Fruit fly (Drosophila melanogaster): ENCODE measurements around the gene wac.

wac gene

DNA sequence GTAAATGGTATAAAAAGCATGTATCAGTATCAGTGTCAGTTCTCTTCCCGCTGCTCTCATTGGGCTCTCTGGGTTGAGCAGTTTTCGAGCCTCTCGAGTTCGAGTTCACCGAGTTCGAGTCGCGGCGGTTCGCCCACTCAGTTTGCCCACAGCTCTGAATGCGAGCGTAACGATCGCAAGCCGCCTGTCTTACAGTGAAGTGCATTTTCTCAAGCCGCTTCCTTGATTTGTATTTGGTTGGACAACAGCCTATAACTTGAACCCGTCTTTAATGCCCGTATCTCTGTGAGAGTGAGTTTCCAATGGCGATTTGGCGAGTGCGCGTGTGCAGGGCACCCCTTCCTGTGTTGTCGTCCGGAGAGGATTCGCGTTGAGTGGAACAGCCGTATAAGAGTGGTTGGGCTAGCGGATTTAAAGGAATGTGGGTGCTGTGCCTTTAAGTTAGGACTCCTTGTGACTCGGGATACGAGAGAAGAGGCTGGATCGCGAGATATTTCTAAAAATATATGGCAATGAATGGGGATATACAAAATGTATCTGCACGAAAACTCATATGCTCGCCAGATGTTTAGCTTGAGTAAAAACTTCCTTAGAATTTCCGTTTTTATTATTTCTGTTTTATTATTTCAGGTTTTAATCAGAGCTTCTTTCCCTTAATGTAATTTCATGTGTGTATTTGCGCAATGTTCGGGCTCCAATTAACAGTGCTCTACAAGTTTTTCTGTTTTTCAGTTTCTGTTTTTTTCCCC is 13.7 kb downstream of the wac start (continued):
- TF ChIP-seq CG10669 (GFP tag; optimal IDR thresholded peaks at IDR 0.05) (no peak), achi (GFP tag; optimal IDR thresholded peaks at IDR 0.05) (no peak), fkh (GFP tag; optimal IDR thresholded peaks at IDR 0.05) (no peak), Hr4 (GFP tag; optimal IDR thresholded peaks at IDR 0.05) (no peak), OdsH (GFP tag; optimal IDR thresholded peaks at IDR 0.05) (no peak), Eip75B (GFP tag; optimal IDR thresholded peaks at IDR 0.05) (no peak), ss (GFP tag; optimal IDR thresholded peaks at IDR 0.05) (peak; percentile 2 to 8), CG3919 (GFP tag; optimal IDR thresholded peaks at IDR 0.05) (no peak), Hr39 (GFP tag; optimal IDR thresholded peaks at IDR 0.05) (no peak), esn (GFP tag; optimal IDR thresholded peaks at IDR 0.05) (no peak), CG8632 (GFP tag; optimal IDR thresholded peaks at IDR 0.05) (no peak), CG10631 (GFP tag; optimal IDR thresholded peaks at IDR 0.05) (no peak), pdm3 (GFP tag; optimal IDR thresholded peaks at IDR 0.05) (no peak), CG9139 (GFP tag; optimal IDR thresholded peaks at IDR 0.05) (peak; percentile 56), CG6854 (GFP tag; optimal IDR thresholded peaks at IDR 0.05) (peak; percentile 76)

DNA sequence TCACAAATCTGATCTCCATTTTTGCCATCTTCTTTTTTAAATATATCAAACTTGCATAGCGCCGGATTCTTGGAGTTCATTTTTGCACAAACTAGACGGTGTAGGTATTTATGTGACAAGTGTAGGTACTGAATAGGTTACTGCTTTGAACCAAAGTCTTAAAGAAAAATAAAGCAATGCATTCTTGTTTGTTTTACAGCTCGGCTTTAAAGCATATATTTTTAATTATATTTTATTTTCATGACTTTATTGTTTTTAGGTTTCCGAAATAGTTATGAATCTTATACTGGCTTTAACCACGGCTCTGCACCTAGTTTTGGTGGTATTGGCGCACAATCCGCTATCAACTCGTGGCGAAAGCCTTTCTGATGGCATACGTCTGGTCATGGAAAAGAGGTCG is 15.3 kb downstream of the wac start, which contains the start of gene CG32845:
Gene CG32845 (minus strand): TSS at position 101 of the 400 bp plus-strand sequence.
- TF ChIP-seq spab (GFP tag; optimal IDR thresholded peaks at IDR 0.05) (no peak), CG6808 (GFP tag; optimal IDR thresholded peaks at IDR 0.05) (no peak), CG11902 (GFP tag; optimal IDR thresholded peaks at IDR 0.05) (no peak), CG7368 (GFP tag; optimal IDR thresholded peaks at IDR 0.05) (no peak)

DNA sequence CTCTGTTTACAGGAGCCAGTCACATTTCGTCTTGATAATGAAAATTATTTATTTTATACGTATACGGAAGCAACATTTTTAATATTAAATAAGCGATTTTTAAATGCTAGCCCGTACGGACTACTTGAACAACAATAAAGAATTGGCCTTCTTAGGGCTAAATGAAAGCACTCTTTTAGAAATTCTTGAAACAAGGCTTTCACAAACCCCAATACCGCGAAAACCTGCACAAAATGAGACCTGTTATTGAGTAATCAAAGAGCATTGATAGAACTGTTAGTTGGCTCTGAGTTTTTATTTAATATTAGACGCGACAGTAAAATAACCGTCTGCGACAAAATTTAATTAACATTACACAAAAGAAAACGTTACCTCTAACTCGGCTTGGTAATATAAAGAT is 16.9 kb downstream of the wac start, which contains the start of gene ttm2:
Gene ttm2 (plus strand): TSS at position 301 of the 400 bp plus-strand sequence.
- TF ChIP-seq acj6 (GFP tag; optimal IDR thresholded peaks at IDR 0.05), result no peak
- no peak for TF ChIP-seq CG10669 (GFP tag; optimal IDR thresholded peaks at IDR 0.05)
- TF ChIP-seq Hr39 (GFP tag; optimal IDR thresholded peaks at IDR 0.05), result no peak
- TF ChIP-seq CG16779 (tag; optimal IDR thresholded peaks at IDR 0.05), result no peak
- no peak for TF ChIP-seq CG7368 (GFP tag; optimal IDR thresholded peaks at IDR 0.05)
- TF ChIP-seq CG6163 (GFP tag; IDR thresholded peaks at IDR 0.05), result no peak
- TF ChIP-seq ss (GFP tag; optimal IDR thresholded peaks at IDR 0.05), result no peak
- no peak for TF ChIP-seq CG6276 (GFP tag; optimal IDR thresholded peaks at IDR 0.05)
- TF ChIP-seq CG3032 (tag; optimal IDR thresholded peaks at IDR 0.05), result no peak
- TF ChIP-seq eg (GFP tag; IDR thresholded peaks at IDR 0.05), result no peak
- no peak for TF ChIP-seq Gug (GFP tag; IDR thresholded peaks at IDR 0.05)
- TF ChIP-seq Smox (GFP tag; optimal IDR thresholded peaks at IDR 0.05), result no peak
- no peak for TF ChIP-seq pdm3 (GFP tag; optimal IDR thresholded peaks at IDR 0.05)
- no peak for TF ChIP-seq CG11762 (GFP tag; optimal IDR thresholded peaks at IDR 0.05; ENCODE audit: insufficient read depth)
- no peak for TF ChIP-seq fkh (GFP tag; optimal IDR thresholded peaks at IDR 0.05)
- TF ChIP-seq CG11902 (GFP tag; optimal IDR thresholded peaks at IDR 0.05), result no peak
- TF ChIP-seq Ets96B (tag; optimal IDR thresholded peaks at IDR 0.05), result no peak
- TF ChIP-seq CG11294 (GFP tag; IDR thresholded peaks at IDR 0.05), result no peak

- TF ChIP-seq CG11902 (GFP tag; optimal IDR thresholded peaks at IDR 0.05), result no peak
- no peak for TF ChIP-seq CG31627 (GFP tag; optimal IDR thresholded peaks at IDR 0.05)
- TF ChIP-seq topi (GFP tag; optimal IDR thresholded peaks at IDR 0.05), result no peak
- TF ChIP-seq dsx (GFP tag; optimal IDR thresholded peaks at IDR 0.05; ENCODE audit: poor library complexity, severe bottlenecking), result no peak
- TF ChIP-seq fkh (GFP tag; optimal IDR thresholded peaks at IDR 0.05), result no peak
- TF ChIP-seq Eip78C (GFP tag), result no peak
- no peak for TF ChIP-seq CG1621 (tag; optimal IDR thresholded peaks at IDR 0.05)
Measured at dm6 chr3L:276736-277487, 18.9 kb downstream of the wac start, which contains the start of gene RhoGEF3. Gene RhoGEF3 (plus strand): TSS chr3L:277437.
